Worm (Caenorhabditis elegans) whole organism, mixed stage, embryonic: ENCODE data around the gene K03H1.7.

ENCODE experiments used
- elt-1 ChIP-seq: sonication (generic microtip); optimal IDR thresholded peaks from 2 replicates; lab custom pipeline; 2017; ENCODE audit warnings: missing genetic modification characterization, mild to moderate bottlenecking, missing compliant biosample characterization, antibody characterized with exemption, moderate library complexity, borderline replicate concordance; ENCODE audit not compliant: insufficient read depth
- flh-1 ChIP-seq: fragments of 200-800 bp; sonication (Bioruptor generic); optimal IDR thresholded peaks from 2 replicates; lab custom pipeline; 2018; ENCODE audit warnings: mild to moderate bottlenecking, missing genetic modification characterization, moderate library complexity, missing compliant biosample characterization
- lin-13 ChIP-seq: fragments of 150-350 bp; optimal IDR thresholded peaks from 2 replicates; lab custom pipeline; 2014; ENCODE audit warnings: missing biosample characterization, missing genetic modification characterization
- lsy-2 ChIP-seq: fragments of 150-350 bp; optimal IDR thresholded peaks from 2 replicates; lab custom pipeline; 2014; ENCODE audit warnings: missing biosample characterization, missing genetic modification characterization
- nhr-2 ChIP-seq: fragments of 150-350 bp; optimal IDR thresholded peaks from 2 replicates; lab custom pipeline; 2014; ENCODE audit warnings: missing biosample characterization, missing genetic modification characterization
- nhr-76 ChIP-seq: sonication (generic microtip); optimal IDR thresholded peaks from 2 replicates; lab custom pipeline; 2017; ENCODE audit warnings: missing biosample characterization, missing genetic modification characterization
- pha-4 ChIP-seq: fragments of 150-350 bp; optimal IDR thresholded peaks from 2 replicates; lab custom pipeline; 2018; ENCODE audit warnings: missing biosample characterization, missing genetic modification reagents, missing genetic modification characterization
- unc-62 ChIP-seq: fragments of 150-350 bp; optimal IDR thresholded peaks from 2 replicates; lab custom pipeline; 2014; ENCODE audit warnings: missing biosample characterization, missing genetic modification reagents, missing genetic modification characterization
- ztf-11 ChIP-seq: fragments of 150-350 bp; optimal IDR thresholded peaks from 2 replicates; lab custom pipeline; 2014; ENCODE audit warnings: missing biosample characterization, missing genetic modification characterization

DNA sequence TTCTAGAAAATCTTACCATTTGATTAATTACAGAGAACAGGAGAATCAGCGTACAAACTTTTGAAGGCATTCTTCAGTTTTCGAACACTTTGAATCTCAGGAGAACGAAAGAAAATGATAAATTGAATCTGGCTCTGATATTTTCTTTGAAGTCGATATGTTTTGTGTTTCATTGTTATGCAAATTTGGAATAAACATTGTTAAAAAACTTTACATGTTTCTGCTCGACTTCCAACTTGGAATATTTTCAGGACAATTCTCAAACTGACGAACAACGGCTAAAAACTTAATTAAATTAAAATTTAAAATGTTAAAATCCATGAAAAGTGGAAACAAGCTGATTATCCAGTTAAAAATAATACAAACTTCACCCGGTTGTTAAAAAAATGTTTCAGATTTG, 41.1 kb downstream of the K03H1.7 start, which contains the start of gene C05B5.1:
- TF ChIP-seq lsy-2 (tag; lab: Kevin White, UChicago) (no peak), pha-4 (tag; lab: Kevin White, UChicago) (no peak), unc-62 (GFP tag; lab: Kevin White, UChicago) (no peak), ztf-11 (tag; lab: Kevin White, UChicago) (no peak), nhr-2 (tag; lab: Kevin White, UChicago) (no peak), elt-1 (tag; lab: Kevin White, UChicago) (no peak), lin-13 (no peak), flh-1 (GFP tag; lab: Kevin White, UChicago) (no peak), nhr-76 (tag; lab: Kevin White, UChicago) (no peak)
